Worm (Caenorhabditis elegans) whole organism, L2 larva: ENCODE results near the gene T11F9.7.
"Not testable (repeated sequence)": the region's sequence is repeated elsewhere in the genome, so short reads cannot be mapped to it uniquely, and the experiment has no call there.

Experiments
- R02D3.7 ChIP-seq: fragments of 150-350 bp; optimal IDR thresholded peaks from 2 replicates; lab custom pipeline; 2014; ENCODE audit warnings: missing biosample characterization, missing genetic modification characterization
- aly-2 ChIP-seq: fragments of 150-350 bp; optimal IDR thresholded peaks from 2 replicates; lab custom pipeline; 2014; ENCODE audit warnings: missing biosample characterization, missing genetic modification characterization
- ama-1 ChIP-seq: fragments of 150-350 bp; optimal IDR thresholded peaks from 2 replicates; lab custom pipeline; 2018; ENCODE audit warnings: inconsistent platforms
- blmp-1 ChIP-seq: sonication (generic microtip); optimal IDR thresholded peaks from 2 replicates; lab custom pipeline; 2017; ENCODE audit warnings: missing genetic modification characterization, mild to moderate bottlenecking, missing compliant biosample characterization, antibody characterized with exemption, moderate library complexity; ENCODE audit not compliant: insufficient read depth
- ceh-16 ChIP-seq: fragments of 150-350 bp; optimal IDR thresholded peaks from 2 replicates; lab custom pipeline; 2014; ENCODE audit warnings: missing biosample characterization, missing genetic modification characterization
- ceh-82 ChIP-seq: fragments of 150-350 bp; optimal IDR thresholded peaks from 2 replicates; lab custom pipeline; 2014; ENCODE audit warnings: missing biosample characterization, missing genetic modification characterization
- crh-2 ChIP-seq: sonication (generic microtip); optimal IDR thresholded peaks from 2 replicates; lab custom pipeline; 2017; ENCODE audit warnings: missing biosample characterization, missing genetic modification characterization
- dmd-4 ChIP-seq: sonication (generic microtip); optimal IDR thresholded peaks from 2 replicates; lab custom pipeline; 2017; ENCODE audit warnings: missing biosample characterization, missing genetic modification characterization
- egl-27 ChIP-seq: sonication (generic microtip); optimal IDR thresholded peaks from 3 replicates; lab custom pipeline; 2017; ENCODE audit warnings: missing biosample characterization, missing genetic modification reagents, missing genetic modification characterization
- elt-1 ChIP-seq: fragments of 150-350 bp; optimal IDR thresholded peaks from 2 replicates; lab custom pipeline; 2014; ENCODE audit warnings: missing biosample characterization, missing genetic modification characterization
- elt-3 ChIP-seq: sonication (generic microtip); optimal IDR thresholded peaks from 2 replicates; lab custom pipeline; 2017; ENCODE audit warnings: missing biosample characterization, missing genetic modification characterization
- fos-1 ChIP-seq: fragments of 150-350 bp; optimal IDR thresholded peaks from 2 replicates; lab custom pipeline; 2014; ENCODE audit warnings: missing biosample characterization, missing genetic modification characterization
- lin-13 ChIP-seq: fragments of 150-350 bp; optimal IDR thresholded peaks from 2 replicates; lab custom pipeline; 2014; ENCODE audit warnings: missing biosample characterization, missing genetic modification reagents, missing genetic modification characterization
- lin-39 ChIP-seq: fragments of 150-350 bp; optimal IDR thresholded peaks from 2 replicates; lab custom pipeline; 2014; ENCODE audit warnings: missing biosample characterization, missing genetic modification reagents, missing genetic modification characterization
- mab-5 ChIP-seq: fragments of 150-350 bp; optimal IDR thresholded peaks from 2 replicates; lab custom pipeline; 2014; ENCODE audit warnings: missing biosample characterization, missing genetic modification characterization
- mbf-1 ChIP-seq: sonication (generic microtip); optimal IDR thresholded peaks from 2 replicates; lab custom pipeline; 2017; ENCODE audit warnings: missing biosample characterization, missing genetic modification characterization
- mdl-1 ChIP-seq, 2 experiments: fragments of 150-350 bp in 1 of 2; sonication (generic microtip) in 1 of 2; optimal IDR thresholded peaks; 2 replicates each; lab custom pipeline; 2017; ENCODE audit warnings: missing biosample characterization in 2 of 2, missing genetic modification characterization in 2 of 2
- nhr-11 ChIP-seq: fragments of 150-350 bp; optimal IDR thresholded peaks from 2 replicates; lab custom pipeline; 2014; ENCODE audit warnings: missing biosample characterization, missing genetic modification characterization
- nhr-12 ChIP-seq: fragments of 150-350 bp; optimal IDR thresholded peaks from 2 replicates; lab custom pipeline; 2014; ENCODE audit warnings: missing biosample characterization, missing genetic modification characterization
- nhr-129 ChIP-seq: fragments of 150-350 bp; optimal IDR thresholded peaks from 2 replicates; lab custom pipeline; 2014; ENCODE audit warnings: missing biosample characterization, missing genetic modification characterization
- nhr-21 ChIP-seq: fragments of 150-350 bp; optimal IDR thresholded peaks from 2 replicates; lab custom pipeline; 2014; ENCODE audit warnings: missing biosample characterization, missing genetic modification characterization
- nhr-23 ChIP-seq: fragments of 150-350 bp; optimal IDR thresholded peaks from 2 replicates; lab custom pipeline; 2014; ENCODE audit warnings: missing biosample characterization, missing genetic modification reagents, missing genetic modification characterization
- nhr-237 ChIP-seq: fragments of 150-350 bp; optimal IDR thresholded peaks from 2 replicates; lab custom pipeline; 2014; ENCODE audit warnings: missing biosample characterization, missing genetic modification characterization
- nhr-6 ChIP-seq: fragments of 150-350 bp; optimal IDR thresholded peaks from 2 replicates; lab custom pipeline; 2014; ENCODE audit warnings: missing biosample characterization, missing genetic modification characterization
- peb-1 ChIP-seq: fragments of 150-350 bp; optimal IDR thresholded peaks from 2 replicates; lab custom pipeline; 2014; ENCODE audit warnings: missing biosample characterization, missing genetic modification characterization
- skn-1 ChIP-seq: sonication (generic microtip); optimal IDR thresholded peaks from 2 replicates; lab custom pipeline; 2017; ENCODE audit warnings: missing biosample characterization, missing genetic modification characterization
- sma-3 ChIP-seq: sonication (generic microtip); optimal IDR thresholded peaks from 2 replicates; lab custom pipeline; 2016; ENCODE audit warnings: missing genetic modification reagents, missing genetic modification characterization, missing compliant biosample characterization
- snpc-4 ChIP-seq: fragments of 150-350 bp; optimal IDR thresholded peaks from 2 replicates; lab custom pipeline; 2014; ENCODE audit warnings: missing biosample characterization, missing genetic modification characterization
- unc-39 ChIP-seq: fragments of 150-350 bp; optimal IDR thresholded peaks from 2 replicates; lab custom pipeline; 2014; ENCODE audit warnings: missing biosample characterization, missing genetic modification characterization
- unc-55 ChIP-seq: fragments of 150-350 bp; sonication (generic microtip); optimal IDR thresholded peaks from 3 replicates; lab custom pipeline; 2014; ENCODE audit warnings: missing biosample characterization, missing genetic modification reagents, missing genetic modification characterization
- zag-1 ChIP-seq: fragments of 150-350 bp; optimal IDR thresholded peaks from 2 replicates; lab custom pipeline; 2014; ENCODE audit warnings: missing biosample characterization, missing genetic modification characterization
- ztf-1 ChIP-seq: fragments of 200-800 bp; sonication (Bioruptor generic); conservative IDR thresholded peaks from 2 replicates; pipeline ENCODE4 v1.3.6; 2022; ENCODE audit warnings: missing genetic modification characterization, missing compliant biosample characterization

Gene T11F9.7

DNA sequence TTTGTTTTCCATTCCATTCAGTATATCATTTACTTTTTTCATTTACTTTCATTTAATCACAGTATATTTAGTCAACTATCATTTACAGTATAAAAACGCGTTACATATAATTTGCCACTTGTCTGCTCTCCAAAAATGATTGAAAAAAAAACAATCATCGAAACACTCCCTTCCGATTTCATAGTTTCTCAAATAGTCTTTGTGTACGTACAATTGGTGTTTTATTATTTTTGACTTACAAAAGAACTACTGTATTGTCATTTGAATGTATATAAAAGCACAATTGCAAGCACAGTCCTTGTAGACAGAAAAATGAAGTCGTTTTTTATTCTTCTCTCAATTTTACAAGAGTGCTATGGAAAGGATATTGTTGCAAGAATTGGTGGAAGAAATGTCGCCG is 1.3 kb upstream of the T11F9.7 start, which contains the start of gene nas-22:
Gene nas-22 (plus strand): TSS at position 301 of the 400 bp plus-strand sequence.
- TF ChIP-seq elt-3 (tag; lab: Kevin White, UChicago) (no peak), dmd-4 (no peak), nhr-23 (tag; lab: Kevin White, UChicago) (no peak), blmp-1 (tag; lab: Kevin White, UChicago) (no peak)

DNA sequence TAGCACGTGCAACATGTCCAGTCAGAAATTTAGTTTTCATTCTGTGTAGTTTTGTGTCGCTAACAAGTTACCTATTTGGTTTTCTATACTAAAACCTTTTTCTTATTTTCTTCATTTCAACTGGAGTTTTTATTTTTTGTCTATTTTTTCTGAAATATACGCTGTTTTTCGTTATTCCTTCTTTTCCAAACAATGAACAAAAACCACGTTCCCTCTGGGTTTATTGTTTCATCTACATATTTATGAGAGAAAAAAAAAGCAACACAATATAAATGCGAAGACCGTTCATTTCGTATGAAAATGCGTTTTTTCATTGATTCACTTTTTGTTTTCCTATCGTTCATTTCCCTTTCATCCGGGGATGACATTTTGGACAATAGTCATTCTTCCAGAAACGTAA is 3.7 kb downstream of the T11F9.7 start, which contains the start of gene T11F9.22:
Gene T11F9.22 (plus strand): TSS at position 301 of the 400 bp plus-strand sequence.
- TF ChIP-seq mbf-1 (tag; lab: Kevin White, UChicago) (no peak), R02D3.7 (no peak), fos-1 (tag; lab: Kevin White, UChicago) (no peak), lin-39 (tag; lab: Kevin White, UChicago) (no peak), lin-13 (no peak), nhr-237 (tag; lab: Kevin White, UChicago) (no peak), nhr-129 (tag; lab: Kevin White, UChicago) (no peak), aly-2 (no peak), nhr-23 (tag; lab: Kevin White, UChicago) (no peak), unc-55 (GFP tag; lab: Kevin White, UChicago) (no peak), snpc-4 (tag; lab: Kevin White, UChicago) (no peak), dmd-4 (no peak), nhr-11 (tag; lab: Kevin White, UChicago) (no peak), mab-5 (tag; lab: Kevin White, UChicago) (no peak), ceh-16 (tag; lab: Kevin White, UChicago) (no peak), skn-1 (tag; lab: Kevin White, UChicago) (no peak), peb-1 (tag; lab: Kevin White, UChicago) (no peak), ceh-82 (tag; lab: Kevin White, UChicago) (no peak), sma-3 (GFP tag; lab: Kevin White, UChicago) (no peak)

DNA sequence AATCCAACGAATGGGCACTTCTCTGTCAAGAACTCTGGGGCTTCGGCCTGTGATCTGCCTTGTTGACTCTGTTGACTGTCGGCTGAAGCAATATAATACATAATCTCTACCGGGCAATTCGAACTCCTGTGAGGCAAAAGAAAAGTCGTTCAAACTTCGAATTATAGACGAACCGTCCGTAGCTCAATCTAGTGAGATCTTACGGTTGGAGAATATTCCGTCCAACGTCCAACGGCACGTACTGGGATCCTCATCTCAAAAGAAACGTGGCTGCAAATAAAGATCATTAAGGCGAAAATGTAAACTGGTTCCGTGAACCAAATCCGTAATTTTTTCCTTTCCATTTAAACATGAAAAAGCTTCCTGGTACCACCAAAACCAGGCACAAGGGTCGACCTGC is 5.0 kb downstream of the T11F9.7 start, which contains the start of gene T11F9.14:
Gene T11F9.14 (minus strand): TSS at position 101 of the 400 bp plus-strand sequence.
- TF ChIP-seq elt-1 (tag; lab: Kevin White, UChicago); aly-2; mbf-1 (tag; lab: Kevin White, UChicago): not testable (repeated sequence)

DNA sequence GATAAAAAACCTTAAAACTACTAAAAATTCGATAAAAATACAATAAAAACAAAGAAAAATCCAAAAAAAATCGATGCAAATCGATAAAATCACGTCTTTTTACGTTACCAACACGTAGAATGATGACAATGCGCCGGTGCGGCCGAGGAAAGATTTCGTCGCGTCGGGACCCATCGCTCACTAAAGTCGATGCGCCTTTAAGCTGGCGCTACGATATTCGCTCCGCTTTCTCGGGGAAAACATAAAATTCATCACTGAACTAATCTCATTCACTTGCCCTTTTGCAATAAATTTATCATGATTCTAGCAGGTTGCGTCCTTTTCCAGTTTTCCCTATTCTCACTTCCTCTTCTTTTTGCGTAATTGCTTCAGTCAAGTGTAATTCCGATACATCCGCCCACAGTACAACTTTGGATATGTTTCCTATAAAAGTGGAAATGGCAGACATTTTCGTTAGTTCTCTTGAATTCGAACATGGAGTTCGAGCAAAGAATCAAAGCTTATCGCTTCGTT is 7.9 kb downstream of the T11F9.7 start, which contains the start of gene col-157:
Gene col-157 (plus strand): TSS at position 463 of the 513 bp plus-strand sequence.
- not testable (repeated sequence) for TF ChIP-seq R02D3.7; unc-39 (tag; lab: Kevin White, UChicago); nhr-12
- TF ChIP-seq, all 48 proteins: peak for 0; not testable (repeated sequence) for 48

DNA sequence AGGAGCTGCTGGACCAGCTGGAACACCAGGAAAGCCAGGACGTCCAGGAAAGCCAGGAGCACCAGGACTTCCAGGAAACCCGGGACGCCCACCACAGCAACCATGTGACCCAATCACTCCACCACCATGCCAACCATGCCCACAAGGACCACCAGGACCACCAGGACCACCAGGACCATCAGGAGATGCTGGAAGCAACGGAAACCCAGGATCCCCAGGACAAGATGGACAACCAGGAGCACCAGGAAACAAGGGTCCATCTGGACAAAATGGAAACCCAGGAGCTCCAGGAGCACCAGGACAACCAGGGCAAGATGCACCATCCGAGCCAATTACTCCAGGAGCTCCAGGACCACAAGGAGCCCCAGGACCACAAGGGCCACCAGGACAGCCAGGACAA is 8.7 kb downstream of the T11F9.7 start:
- TF ChIP-seq ztf-1 (GFP tag; lab: Robert Waterston, UW) (no peak), crh-2 (tag; lab: Kevin White, UChicago) (no peak), nhr-21 (tag; lab: Kevin White, UChicago) (no peak), nhr-12 (no peak), snpc-4 (tag; lab: Kevin White, UChicago) (no peak), unc-39 (tag; lab: Kevin White, UChicago) (no peak), nhr-11 (tag; lab: Kevin White, UChicago) (no peak), mdl-1 (tag; optimal IDR thresholded peaks at IDR 0.05; lab: Kevin White, UChicago) (no peak)

DNA sequence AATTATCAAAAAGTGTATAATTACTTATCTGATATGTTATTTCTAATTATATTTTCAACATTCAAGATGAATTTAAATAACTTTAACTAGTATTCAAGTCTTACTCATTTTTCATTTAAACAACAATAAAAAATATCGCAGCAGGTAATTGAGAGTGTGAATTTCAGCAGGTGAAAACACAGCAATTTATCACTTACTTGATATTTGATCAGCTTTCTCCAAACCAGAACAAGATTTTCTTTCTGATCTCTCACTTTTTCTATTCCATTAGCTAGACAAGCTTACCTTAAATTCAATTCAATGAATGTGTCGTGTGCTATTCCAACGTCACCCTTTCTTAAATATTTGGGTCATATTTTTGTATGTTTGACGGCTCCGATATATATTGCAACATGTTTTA is 9.8 kb downstream of the T11F9.7 start, which contains the start of gene srh-1:
Gene srh-1 (plus strand): TSS at position 301 of the 400 bp plus-strand sequence.
- no peak for TF ChIP-seq ama-1 (lab: Kevin White, UChicago)
- no peak for TF ChIP-seq peb-1 (tag; lab: Kevin White, UChicago)
- TF ChIP-seq elt-3 (tag; lab: Kevin White, UChicago), result no peak
- no peak for TF ChIP-seq lin-13
- TF ChIP-seq R02D3.7, result no peak
- TF ChIP-seq nhr-21 (tag; lab: Kevin White, UChicago), result no peak
- TF ChIP-seq lin-39 (tag; lab: Kevin White, UChicago), result no peak
- TF ChIP-seq nhr-6 (tag; lab: Kevin White, UChicago), result no peak
- no peak for TF ChIP-seq zag-1
- no peak for TF ChIP-seq nhr-11 (tag; lab: Kevin White, UChicago)
- TF ChIP-seq mdl-1 (tag; optimal IDR thresholded peaks at IDR 0.05; lab: Kevin White, UChicago), result no peak
- TF ChIP-seq unc-55 (GFP tag; lab: Kevin White, UChicago), result no peak
- no peak for TF ChIP-seq dmd-4
- TF ChIP-seq mbf-1 (tag; lab: Kevin White, UChicago), result no peak
- no peak for TF ChIP-seq snpc-4 (tag; lab: Kevin White, UChicago)
- TF ChIP-seq egl-27 (tag; lab: Kevin White, UChicago), result no peak
